Worm (Caenorhabditis elegans) whole organism, late embryonic: ENCODE results near the gene nep-16.
A peak's percentile ranks its signal among the peaks of the same experiment; 100 is the strongest.
"Not testable (repeated sequence)": the region's sequence is repeated elsewhere in the genome, so short reads cannot be mapped to it uniquely, and the experiment has no call there.

Source experiments
- F13H6.1 ChIP-seq: sonication (generic microtip); optimal IDR thresholded peaks from 2 replicates; lab custom pipeline; 2016; ENCODE audit warnings: missing genetic modification characterization, missing compliant biosample characterization
- K02D7.2 ChIP-seq: sonication (generic microtip); optimal IDR thresholded peaks from 2 replicates; lab custom pipeline; 2017; ENCODE audit warnings: mild to moderate bottlenecking, missing genetic modification characterization, missing compliant biosample characterization
- K09A11.1 ChIP-seq: sonication (generic microtip); optimal IDR thresholded peaks from 2 replicates; lab custom pipeline; 2017; ENCODE audit warnings: antibody characterized with exemption, mild to moderate bottlenecking, missing genetic modification characterization, missing compliant biosample characterization; ENCODE audit not compliant: insufficient read depth
- T23F11.4 ChIP-seq: fragments of 200-800 bp; sonication (Bioruptor generic); optimal IDR thresholded peaks from 2 replicates; lab custom pipeline; 2018; ENCODE audit warnings: mild to moderate bottlenecking, missing genetic modification characterization, missing compliant biosample characterization
- ahr-1 ChIP-seq: sonication (generic microtip); optimal IDR thresholded peaks from 2 replicates; lab custom pipeline; 2016; ENCODE audit warnings: missing genetic modification characterization, missing compliant biosample characterization
- ama-1 ChIP-seq: fragments of 150-350 bp; optimal IDR thresholded peaks from 2 replicates; lab custom pipeline; 2014
- ceh-19 ChIP-seq: fragments of 200-800 bp; sonication (Bioruptor generic); optimal IDR thresholded peaks from 2 replicates; lab custom pipeline; 2018; ENCODE audit warnings: mild to moderate bottlenecking, missing genetic modification characterization, missing compliant biosample characterization
- ceh-2 ChIP-seq: sonication (generic microtip); optimal IDR thresholded peaks from 2 replicates; lab custom pipeline; 2016; ENCODE audit warnings: missing genotype, missing genetic modification characterization, missing compliant biosample characterization
- ceh-24 ChIP-seq: sonication (generic microtip); optimal IDR thresholded peaks from 2 replicates; lab custom pipeline; 2016; ENCODE audit warnings: mild to moderate bottlenecking, missing genetic modification characterization, missing compliant biosample characterization
- ceh-34 ChIP-seq: sonication (generic microtip); optimal IDR thresholded peaks from 2 replicates; lab custom pipeline; 2016; ENCODE audit warnings: mild to moderate bottlenecking, missing genetic modification characterization, missing compliant biosample characterization
- ceh-48 ChIP-seq: sonication (generic microtip); optimal IDR thresholded peaks from 2 replicates; lab custom pipeline; 2016; ENCODE audit warnings: missing genetic modification characterization, inconsistent platforms, missing compliant biosample characterization
- ceh-6 ChIP-seq: fragments of 200-800 bp; sonication (Bioruptor generic); optimal IDR thresholded peaks from 2 replicates; lab custom pipeline; 2018; ENCODE audit warnings: mild to moderate bottlenecking, missing genetic modification characterization, missing compliant biosample characterization
- ceh-9 ChIP-seq: sonication (generic microtip); optimal IDR thresholded peaks from 2 replicates; lab custom pipeline; 2016; ENCODE audit warnings: mild to moderate bottlenecking, missing genetic modification characterization, inconsistent platforms, missing compliant biosample characterization
- che-1 ChIP-seq: sonication (generic microtip); optimal IDR thresholded peaks from 2 replicates; lab custom pipeline; 2016; ENCODE audit warnings: mild to moderate bottlenecking, missing genetic modification characterization, missing compliant biosample characterization
- dve-1 ChIP-seq: sonication (generic microtip); optimal IDR thresholded peaks from 2 replicates; lab custom pipeline; 2017; ENCODE audit warnings: antibody characterized with exemption, mild to moderate bottlenecking, missing genetic modification characterization, missing compliant biosample characterization
- elt-2 ChIP-seq: sonication (generic microtip); optimal IDR thresholded peaks from 2 replicates; lab custom pipeline; 2016; ENCODE audit warnings: missing genetic modification reagents, missing genetic modification characterization, missing compliant biosample characterization
- ets-4 ChIP-seq: sonication (generic microtip); optimal IDR thresholded peaks from 2 replicates; lab custom pipeline; 2016; ENCODE audit warnings: missing genetic modification characterization, missing compliant biosample characterization
- hlh-13 ChIP-seq: fragments of 200-800 bp; sonication (Bioruptor generic); optimal IDR thresholded peaks from 2 replicates; lab custom pipeline; 2018; ENCODE audit warnings: mild to moderate bottlenecking, missing genetic modification characterization, missing compliant biosample characterization
- hlh-30 ChIP-seq: sonication (generic microtip); optimal IDR thresholded peaks from 2 replicates; lab custom pipeline; 2017; ENCODE audit warnings: antibody characterized with exemption, missing genetic modification characterization, missing compliant biosample characterization; ENCODE audit not compliant: insufficient read depth
- lim-6 ChIP-seq: sonication (generic microtip); optimal IDR thresholded peaks from 2 replicates; lab custom pipeline; 2016; ENCODE audit warnings: missing genetic modification characterization, missing compliant biosample characterization
- lin-11 ChIP-seq: fragments of 200-800 bp; sonication (Bioruptor generic); optimal IDR thresholded peaks from 2 replicates; lab custom pipeline; 2018; ENCODE audit warnings: mild to moderate bottlenecking, missing genetic modification characterization, missing compliant biosample characterization
- nfya-1 ChIP-seq: sonication (generic microtip); optimal IDR thresholded peaks from 2 replicates; lab custom pipeline; 2017; ENCODE audit warnings: missing genetic modification characterization, mild to moderate bottlenecking, missing compliant biosample characterization, antibody characterized with exemption, moderate library complexity
- nhr-232 ChIP-seq: sonication (generic microtip); optimal IDR thresholded peaks from 2 replicates; lab custom pipeline; 2016; ENCODE audit warnings: missing genetic modification characterization, missing compliant biosample characterization
- npax-4 ChIP-seq: sonication (generic microtip); optimal IDR thresholded peaks from 2 replicates; lab custom pipeline; 2016; ENCODE audit warnings: missing genetic modification characterization, missing compliant biosample characterization
- pqm-1 ChIP-seq: sonication (generic microtip); optimal IDR thresholded peaks from 2 replicates; lab custom pipeline; 2016; ENCODE audit warnings: missing genetic modification characterization, missing compliant biosample characterization
- pros-1 ChIP-seq: fragments of 150-350 bp; optimal IDR thresholded peaks from 2 replicates; lab custom pipeline; 2014; ENCODE audit warnings: missing biosample characterization, missing genetic modification reagents, missing genetic modification characterization
- rnt-1 ChIP-seq: sonication (generic microtip); optimal IDR thresholded peaks from 2 replicates; lab custom pipeline; 2016; ENCODE audit warnings: missing genetic modification characterization, missing compliant biosample characterization
- sdc-2 ChIP-seq: sonication (generic microtip); optimal IDR thresholded peaks from 2 replicates; lab custom pipeline; 2016; ENCODE audit warnings: missing genotype, missing genetic modification characterization, missing compliant biosample characterization
- syd-9 ChIP-seq: sonication (generic microtip); optimal IDR thresholded peaks from 2 replicates; lab custom pipeline; 2016; ENCODE audit warnings: mild to moderate bottlenecking, missing genetic modification characterization, moderate library complexity, missing compliant biosample characterization
- tbx-7 ChIP-seq: sonication (generic microtip); optimal IDR thresholded peaks from 2 replicates; lab custom pipeline; 2016; ENCODE audit warnings: missing genotype, missing genetic modification characterization, missing compliant biosample characterization
- ttx-3 ChIP-seq: sonication (generic microtip); optimal IDR thresholded peaks from 2 replicates; lab custom pipeline; 2016; ENCODE audit warnings: missing genetic modification reagents, missing genetic modification characterization, missing compliant biosample characterization
- unc-42 ChIP-seq: sonication (generic microtip); optimal IDR thresholded peaks from 2 replicates; lab custom pipeline; 2016; ENCODE audit warnings: missing genotype, missing genetic modification characterization, missing compliant biosample characterization
- unc-86 ChIP-seq: sonication (generic microtip); optimal IDR thresholded peaks from 2 replicates; lab custom pipeline; 2016; ENCODE audit warnings: missing genetic modification characterization, missing compliant biosample characterization

Gene nep-16

DNA sequence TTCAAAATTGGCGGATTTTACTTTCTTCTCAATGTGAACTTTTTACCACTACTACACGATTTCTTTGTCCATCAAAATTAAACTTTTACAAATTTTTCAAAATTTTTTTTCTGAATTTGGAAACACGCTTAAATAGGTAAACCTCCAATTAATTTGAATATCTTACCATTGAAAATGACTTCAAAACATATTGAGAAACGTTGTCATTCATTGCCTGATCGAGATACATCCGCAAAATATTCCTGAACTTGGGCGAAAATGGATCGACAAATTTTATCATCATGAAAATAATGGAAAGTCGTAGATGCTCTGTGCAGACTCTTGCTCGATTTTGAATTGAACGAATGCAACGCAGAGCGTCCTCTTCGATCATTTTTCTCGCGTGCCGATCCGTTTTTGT lies 5.2 kb upstream of the nep-16 start:
- no peak for TF ChIP-seq hlh-13 (GFP tag; lab: Kevin White, UChicago)
- TF ChIP-seq hlh-30 (tag; lab: Kevin White, UChicago), result no peak

DNA sequence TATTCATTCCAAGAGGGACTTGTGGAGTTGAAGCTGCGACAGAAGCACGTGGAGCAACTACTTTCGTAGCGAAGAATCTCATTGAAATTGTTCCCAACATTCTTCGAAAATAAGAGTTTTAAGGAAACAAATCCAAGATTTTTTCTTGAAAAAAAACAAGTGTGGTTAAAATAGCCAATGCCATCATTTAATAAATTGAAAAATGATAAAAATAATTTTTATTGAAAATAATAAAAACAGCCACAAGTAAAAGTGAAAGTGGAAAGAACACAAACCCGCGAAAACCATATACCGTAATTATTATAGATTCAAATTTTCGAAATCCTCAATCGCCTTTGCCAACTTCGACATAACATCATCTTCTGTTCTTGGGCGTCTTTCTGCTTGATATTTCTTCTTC lies 4.5 kb upstream of the nep-16 start, which contains the start of gene hmg-5:
Gene hmg-5, minus strand, starts transcription at position 101 of the 400 bp plus-strand sequence.
- TF ChIP-seq K02D7.2 (tag; lab: Kevin White, UChicago), result no peak
- TF ChIP-seq unc-86, result no peak
- no peak for TF ChIP-seq pros-1 (tag; lab: Kevin White, UChicago)
- TF ChIP-seq T23F11.4 (GFP tag; lab: Kevin White, UChicago), result no peak
- no peak for TF ChIP-seq ceh-2 (tag; lab: Kevin White, UChicago)
- TF ChIP-seq unc-42 (tag; lab: Kevin White, UChicago), result no peak
- no peak for TF ChIP-seq che-1 (tag; lab: Kevin White, UChicago)
- no peak for TF ChIP-seq ceh-6 (GFP tag; lab: Kevin White, UChicago)
- TF ChIP-seq npax-4 (tag; lab: Kevin White, UChicago), result no peak
- TF ChIP-seq pqm-1 (tag; lab: Kevin White, UChicago), result no peak

DNA sequence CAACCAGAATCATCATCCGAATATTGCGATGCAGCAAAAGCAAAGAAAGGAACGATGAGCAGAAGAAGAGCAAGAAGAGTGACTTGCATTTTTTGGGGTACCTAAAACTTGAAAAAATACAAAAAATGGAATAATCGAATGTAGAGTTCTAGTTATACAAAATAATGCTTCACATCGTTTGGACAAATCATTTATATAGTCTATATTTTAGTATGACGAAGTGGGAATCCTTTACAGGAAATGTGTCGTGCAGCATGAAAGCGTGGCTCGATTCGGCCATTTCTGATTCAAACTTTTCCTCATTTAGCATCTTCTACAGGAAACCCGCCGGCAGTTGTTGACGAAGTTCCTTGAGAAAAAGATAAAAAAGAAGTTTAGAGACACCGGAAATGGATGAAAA lies 1.3 kb upstream of the nep-16 start, which contains the start of gene nlp-20:
Gene nlp-20, minus strand, starts transcription at position 101 of the 400 bp plus-strand sequence.
- TF ChIP-seq ceh-19 (no peak), che-1 (tag; lab: Kevin White, UChicago) (no peak), ceh-24 (no peak), ama-1 (no peak)

DNA sequence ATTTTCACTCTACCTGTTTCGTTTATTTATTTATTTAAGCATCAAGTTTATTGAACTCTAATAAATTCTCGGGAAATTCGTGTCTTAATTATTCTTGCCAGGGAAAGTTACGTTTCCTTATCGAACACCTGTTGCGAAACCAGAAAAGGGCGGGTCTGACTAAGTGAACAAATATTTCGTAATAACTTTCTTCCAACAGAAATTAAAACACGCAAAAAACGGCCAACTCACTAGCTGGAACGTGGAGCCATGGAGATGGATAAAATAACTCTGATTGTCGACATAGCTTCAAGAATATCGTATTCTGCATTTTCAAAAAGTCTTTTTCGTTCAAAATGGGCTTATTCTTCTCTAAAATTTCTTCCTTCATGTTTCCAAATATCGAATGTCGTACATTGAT lies 7.1 kb downstream of the nep-16 start, which contains the start of gene warf-1:
Gene warf-1, plus strand, starts transcription at position 209 of the 400 bp plus-strand sequence.
- not testable (repeated sequence) for TF ChIP-seq pqm-1, rnt-1, lin-11 (tag; lab: Kevin White, UChicago)

DNA sequence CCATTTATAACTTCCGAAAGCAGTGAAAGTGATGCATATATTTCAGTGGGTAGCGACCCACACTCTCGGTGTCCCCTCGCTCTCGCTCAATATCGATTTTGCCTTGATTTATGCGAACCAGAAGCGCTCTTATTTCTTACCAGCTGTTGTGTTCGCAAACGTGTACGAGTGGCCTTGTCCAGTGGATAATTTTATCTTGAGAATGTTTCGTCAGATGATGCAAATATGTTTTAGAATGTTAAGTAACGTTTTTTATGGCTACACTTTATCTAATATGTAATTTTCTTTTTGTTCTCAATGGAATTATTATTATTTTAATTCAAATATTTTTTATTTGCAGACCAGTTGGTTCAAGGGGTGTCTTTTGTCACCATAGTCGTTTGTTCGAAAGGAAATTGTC lies 8.6 kb downstream of the nep-16 start, which contains the start of gene plp-1:
Gene plp-1, plus strand, starts transcription at position 341 of the 400 bp plus-strand sequence.
- TF ChIP-seq che-1 (tag; lab: Kevin White, UChicago), result no peak
- peak; percentile 52 for TF ChIP-seq ceh-48 (tag; lab: Kevin White, UChicago)

DNA sequence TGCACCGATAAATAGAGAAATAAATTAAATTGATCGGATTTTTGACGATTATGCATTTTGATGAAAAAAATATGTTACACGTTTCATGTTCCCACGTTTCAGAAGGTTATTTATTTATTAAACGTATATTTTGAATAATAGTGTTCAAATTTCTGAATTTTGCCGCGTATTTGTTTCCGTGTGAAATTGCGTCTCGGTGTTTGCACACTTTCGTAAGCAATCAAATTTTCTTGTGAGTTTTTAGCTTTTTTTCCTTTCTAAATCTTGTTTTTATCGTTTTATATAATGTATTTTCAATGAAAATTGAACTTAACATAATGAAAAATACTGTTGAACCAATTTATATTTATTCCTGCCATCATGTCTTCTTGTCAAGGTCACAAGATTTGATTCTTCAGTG lies 9.1 kb downstream of the nep-16 start, which contains the start of gene F45E4.6:
Gene F45E4.6, minus strand, starts transcription at position 14 of the 400 bp plus-strand sequence.
- no peak for TF ChIP-seq ceh-9 (tag; lab: Kevin White, UChicago)
- TF ChIP-seq unc-42 (tag; lab: Kevin White, UChicago), result peak; percentile 60

DNA sequence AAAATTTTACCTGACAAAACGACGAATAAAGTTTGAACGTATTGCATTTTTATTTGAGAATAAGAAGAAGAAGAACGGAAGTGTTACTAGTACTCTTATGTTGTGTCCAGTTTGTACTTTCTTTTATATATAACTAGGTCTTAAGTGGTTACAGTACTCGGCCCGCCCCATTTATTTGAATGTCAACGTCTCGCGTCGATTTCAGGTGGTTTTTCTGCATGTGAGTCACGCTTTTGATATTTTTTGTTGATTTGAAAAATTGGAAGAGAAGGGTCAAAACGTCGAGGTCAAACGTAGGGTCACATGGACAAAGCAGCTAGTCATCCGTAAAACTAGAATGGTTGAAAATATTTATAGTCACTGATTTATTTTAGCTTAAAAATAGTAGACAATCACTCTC lies 12.7 kb downstream of the nep-16 start, which contains the start of gene F45E4.5:
Gene F45E4.5, minus strand, starts transcription at position 101 of the 400 bp plus-strand sequence.
- TF ChIP-seq elt-2 (tag; lab: Kevin White, UChicago), result no peak
- TF ChIP-seq dve-1 (tag; lab: Kevin White, UChicago), result no peak
- no peak for TF ChIP-seq tbx-7 (tag; lab: Kevin White, UChicago)
- no peak for TF ChIP-seq K09A11.1
- no peak for TF ChIP-seq hlh-30 (tag; lab: Kevin White, UChicago)
- no peak for TF ChIP-seq ets-4 (tag; lab: Kevin White, UChicago)
- TF ChIP-seq ceh-34 (tag; lab: Kevin White, UChicago), result no peak
- TF ChIP-seq sdc-2 (tag; lab: Kevin White, UChicago), result no peak
- TF ChIP-seq ceh-24, result no peak
- TF ChIP-seq syd-9, result no peak
- no peak for TF ChIP-seq ceh-6 (GFP tag; lab: Kevin White, UChicago)
- TF ChIP-seq nfya-1 (tag; lab: Kevin White, UChicago), result no peak
- TF ChIP-seq F13H6.1, result no peak
- TF ChIP-seq nhr-232 (tag; lab: Kevin White, UChicago), result no peak
- no peak for TF ChIP-seq lim-6 (tag; lab: Kevin White, UChicago)
- TF ChIP-seq rnt-1 (tag; lab: Kevin White, UChicago), result no peak
- no peak for TF ChIP-seq ttx-3 (tag; lab: Kevin White, UChicago)
- no peak for TF ChIP-seq T23F11.4 (GFP tag; lab: Kevin White, UChicago)
- no peak for TF ChIP-seq ahr-1 (tag; lab: Kevin White, UChicago)
